Worm (Caenorhabditis elegans) whole organism, early embryonic: Measurements from ENCODE around the gene dhhc-13.

Experiments used
- B0310.2 ChIP-seq: sonication (generic microtip); optimal IDR thresholded peaks from 2 replicates; lab custom pipeline; 2016; ENCODE audit warnings: mild to moderate bottlenecking, missing genetic modification characterization, missing compliant biosample characterization
- F13C5.2 ChIP-seq: sonication (generic microtip); optimal IDR thresholded peaks from 2 replicates; lab custom pipeline; 2017; ENCODE audit warnings: mild to moderate bottlenecking, missing genetic modification characterization, inconsistent platforms, missing compliant biosample characterization
- aly-1 ChIP-seq: sonication (generic microtip); optimal IDR thresholded peaks from 2 replicates; lab custom pipeline; 2016; ENCODE audit warnings: missing genetic modification characterization, missing compliant biosample characterization
- ama-1 ChIP-seq: fragments of 150-350 bp; optimal IDR thresholded peaks from 2 replicates; lab custom pipeline; 2014
- ceh-13 ChIP-seq: fragments of 200-800 bp; sonication (Bioruptor generic); optimal IDR thresholded peaks from 2 replicates; lab custom pipeline; 2018; ENCODE audit warnings: mild to moderate bottlenecking, missing genetic modification characterization, missing compliant biosample characterization
- ceh-36 ChIP-seq: sonication (generic microtip); optimal IDR thresholded peaks from 2 replicates; lab custom pipeline; 2016; ENCODE audit warnings: missing genetic modification characterization, inconsistent platforms, missing compliant biosample characterization
- ets-7 ChIP-seq: sonication (generic microtip); optimal IDR thresholded peaks from 2 replicates; lab custom pipeline; 2016; ENCODE audit warnings: missing genotype, missing genetic modification characterization, missing compliant biosample characterization
- flt-1 ChIP-seq: fragments of 200-800 bp; sonication (Bioruptor generic); IDR thresholded peaks from 2 replicates; pipeline ENCODE4 v1.3.6; 2022; ENCODE audit warnings: missing genetic modification characterization, missing compliant biosample characterization
- hmg-4 ChIP-seq: fragments of 200-800 bp; sonication (Bioruptor generic); optimal IDR thresholded peaks from 2 replicates; lab custom pipeline; 2018; ENCODE audit warnings: mild to moderate bottlenecking, missing genetic modification characterization, missing compliant biosample characterization
- pes-1 ChIP-seq: fragments of 200-800 bp; sonication (Bioruptor generic); IDR thresholded peaks from 2 replicates; pipeline ENCODE4 v1.3.6; 2022; ENCODE audit warnings: missing genetic modification reagents, missing genetic modification characterization, missing compliant biosample characterization
- sea-1 ChIP-seq: fragments of 200-800 bp; sonication (Bioruptor generic); conservative IDR thresholded peaks from 2 replicates; pipeline ENCODE4 v1.3.6; 2022; ENCODE audit warnings: missing genetic modification characterization, missing compliant biosample characterization
- tbx-11 ChIP-seq: fragments of 200-800 bp; sonication (Bioruptor generic); IDR thresholded peaks from 2 replicates; pipeline ENCODE4 v1.3.6; 2022; ENCODE audit warnings: missing genetic modification characterization, missing compliant biosample characterization
- tbx-37 ChIP-seq: fragments of 200-800 bp; sonication (Bioruptor generic); conservative IDR thresholded peaks from 2 replicates; pipeline ENCODE4 v1.3.6; 2022; ENCODE audit warnings: missing genetic modification reagents, missing genetic modification characterization, missing compliant biosample characterization
- tra-4 ChIP-seq: sonication (generic microtip); optimal IDR thresholded peaks from 2 replicates; lab custom pipeline; 2017; ENCODE audit warnings: missing genetic modification characterization, missing compliant biosample characterization

ce11 chrIV:5903305-5903778 lies 13.8 kb upstream of the dhhc-13 start, which contains the start of gene H04M03.12:
- TF ChIP-seq ama-1 (lab: Kevin White, UChicago) = no peak
- no peak for TF ChIP-seq ceh-36 (tag; lab: Kevin White, UChicago)
- TF ChIP-seq tra-4 (tag; lab: Kevin White, UChicago) = no peak
- no peak for TF ChIP-seq tbx-37 (GFP tag; lab: Robert Waterston, UW)
- no peak for TF ChIP-seq aly-1 (tag; lab: Kevin White, UChicago)
- TF ChIP-seq sea-1 (GFP tag; lab: Robert Waterston, UW) = no peak
- no peak for TF ChIP-seq F13C5.2 (tag; lab: Kevin White, UChicago)
- no peak for TF ChIP-seq ceh-13 (GFP tag; lab: Kevin White, UChicago)
- TF ChIP-seq flt-1 (GFP tag; lab: Robert Waterston, UW) = no peak
- no peak for TF ChIP-seq ets-7 (tag; lab: Kevin White, UChicago)
- no peak for TF ChIP-seq tbx-11 (GFP tag; lab: Robert Waterston, UW)
- TF ChIP-seq pes-1 (GFP tag; lab: Robert Waterston, UW) = no peak
- no peak for TF ChIP-seq B0310.2
- TF ChIP-seq hmg-4 (GFP tag; lab: Kevin White, UChicago) = no peak
